Worm (Caenorhabditis elegans): Measurements from ENCODE around the gene F17C8.9.

Gene F17C8.9

DNA sequence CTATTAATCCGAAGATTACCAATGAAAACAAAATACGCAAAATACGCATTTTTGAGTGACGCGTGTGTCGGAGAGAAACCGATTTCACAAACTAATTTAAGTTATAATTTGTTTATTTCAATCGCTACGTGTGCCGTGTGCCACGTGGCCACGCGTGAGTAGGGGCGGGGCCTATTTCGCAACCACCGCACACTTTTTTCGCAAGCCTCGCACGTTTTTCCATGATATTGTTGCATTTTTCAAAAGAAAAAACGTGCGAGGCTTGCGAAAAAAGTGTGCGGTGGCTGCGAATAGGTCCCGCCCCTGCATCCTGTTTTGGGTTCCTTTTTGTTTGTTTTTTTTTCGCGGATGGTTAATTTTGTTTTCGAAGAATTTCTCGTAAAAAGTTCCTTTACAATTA, 51.0 kb downstream of the F17C8.9 start, which contains the start of gene enu-3.2:
Gene enu-3.2 (minus strand): TSS at position 105 of the 400 bp plus-strand sequence.
- TF ChIP-seq madf-8 (GFP tag; conservative IDR thresholded peaks at IDR 0.05) (peak; percentile 33; the same call in 1 of the 2 replicates), Y53G8AR.9 (GFP tag; conservative IDR thresholded peaks at IDR 0.05) (0 out of 2 replicates have a peak, but pooled peaks have one; percentile 9), hmg-1.2 (GFP tag; IDR thresholded peaks at IDR 0.05) (peak; percentile 26; the same call in 1 of the 2 replicates), aptf-2 (GFP tag; conservative IDR thresholded peaks at IDR 0.05) (0 out of 2 replicates have a peak, but pooled peaks have one; percentile 33), D2030.7 (GFP tag; IDR thresholded peaks at IDR 0.05) (peak; percentile 55), rcor-1 (GFP tag; IDR thresholded peaks at IDR 0.05) (peak; percentile 35; the same call in 1 of the 2 replicates), pbrm-1 (GFP tag; IDR thresholded peaks at IDR 0.05) (peak; percentile 70), xnd-1 (tag; optimal IDR thresholded peaks at IDR 0.05) (peak; percentile 40), ceh-100 (GFP tag; IDR thresholded peaks at IDR 0.05) (peak; percentile 20; the same call in 1 of the 2 replicates), F33H1.4 (GFP tag; IDR thresholded peaks at IDR 0.05) (peak; percentile 64), ceh-91 (GFP tag; IDR thresholded peaks at IDR 0.05) (peak; percentile 27; the same call in 1 of the 2 replicates), mcd-1 (GFP tag; IDR thresholded peaks at IDR 0.05) (peak; percentile 53), madf-6 (GFP tag; IDR thresholded peaks at IDR 0.05) (peak; percentile 49; the same call in 1 of the 2 replicates)

Measured in whole organism, young adult.